Worm (Caenorhabditis elegans) whole organism, young adult: Measurements from ENCODE around the gene ltd-1.
A peak's percentile ranks its signal among the peaks of the same experiment; 100 is the strongest.

ENCODE experiments used
- B0336.3 ChIP-seq: fragments of 200-800 bp; sonication (Bioruptor generic); IDR thresholded peaks from 2 replicates; pipeline ENCODE4 v1.3.6; 2022; ENCODE audit warnings: missing genetic modification characterization, missing compliant biosample characterization
- C06A6.2 ChIP-seq: fragments of 200-800 bp; sonication (Bioruptor generic); conservative IDR thresholded peaks from 2 replicates; pipeline ENCODE4 v1.3.6; 2022; ENCODE audit warnings: missing genetic modification characterization, missing compliant biosample characterization
- F10E7.11 ChIP-seq: sonication (generic microtip); optimal IDR thresholded peaks from 2 replicates; lab custom pipeline; 2017; ENCODE audit warnings: mild to moderate bottlenecking, missing genetic modification characterization, moderate library complexity, missing compliant biosample characterization
- F37B4.10 ChIP-seq: fragments of 200-800 bp; sonication (Bioruptor generic); IDR thresholded peaks from 2 replicates; pipeline ENCODE4 v1.3.6; 2022; ENCODE audit warnings: missing genetic modification characterization, missing compliant biosample characterization
- F39B2.1 ChIP-seq: fragments of 200-800 bp; sonication (Bioruptor generic); IDR thresholded peaks from 2 replicates; pipeline ENCODE4 v1.3.6; 2022; ENCODE audit warnings: missing genetic modification reagents, missing genetic modification characterization, missing compliant biosample characterization
- T07F8.4 ChIP-seq: sonication (generic microtip); optimal IDR thresholded peaks from 2 replicates; lab custom pipeline; 2016; ENCODE audit warnings: mild to moderate bottlenecking, missing genetic modification characterization, moderate library complexity, missing compliant biosample characterization
- T26A5.8 ChIP-seq: sonication (generic microtip); optimal IDR thresholded peaks from 2 replicates; lab custom pipeline; 2016; ENCODE audit warnings: missing genetic modification characterization, missing compliant biosample characterization
- Y53G8AR.9 ChIP-seq: fragments of 200-800 bp; sonication (Bioruptor generic); conservative IDR thresholded peaks from 2 replicates; pipeline ENCODE4 v1.3.6; 2022; ENCODE audit warnings: missing genetic modification reagents, missing genetic modification characterization, missing compliant biosample characterization
- Y56A3A.18 ChIP-seq: fragments of 200-800 bp; sonication (Bioruptor generic); IDR thresholded peaks from 2 replicates; pipeline ENCODE4 v1.3.6; 2022; ENCODE audit warnings: missing genetic modification reagents, missing genetic modification characterization, missing compliant biosample characterization
- Y67H2A.10 ChIP-seq: fragments of 200-800 bp; sonication (Bioruptor generic); conservative IDR thresholded peaks from 2 replicates; pipeline ENCODE4 v1.3.6; 2022; ENCODE audit warnings: missing genetic modification reagents, missing genetic modification characterization, missing compliant biosample characterization
- Y79H2A.3 ChIP-seq: fragments of 200-800 bp; sonication (Bioruptor generic); conservative IDR thresholded peaks from 2 replicates; pipeline ENCODE4 v1.3.6; 2022; ENCODE audit warnings: missing genetic modification reagents, missing genetic modification characterization, missing compliant biosample characterization
- akir-1 ChIP-seq: fragments of 200-800 bp; sonication (Bioruptor generic); optimal IDR thresholded peaks from 2 replicates; lab custom pipeline; 2018; ENCODE audit warnings: mild to moderate bottlenecking, missing genetic modification characterization, moderate library complexity, missing compliant biosample characterization
- aptf-3 ChIP-seq: fragments of 200-800 bp; sonication (Bioruptor generic); IDR thresholded peaks from 2 replicates; pipeline ENCODE4 v1.3.6; 2022; ENCODE audit warnings: missing genetic modification characterization, missing compliant biosample characterization
- atf-7 ChIP-seq: sonication (generic microtip); optimal IDR thresholded peaks from 2 replicates; lab custom pipeline; 2017; ENCODE audit warnings: mild to moderate bottlenecking, missing genetic modification characterization, missing compliant biosample characterization
- athp-1 ChIP-seq: sonication (generic microtip); optimal IDR thresholded peaks from 2 replicates; lab custom pipeline; 2017; ENCODE audit warnings: mild to moderate bottlenecking, missing genetic modification characterization, missing compliant biosample characterization
- attf-3 ChIP-seq: fragments of 200-800 bp; sonication (Bioruptor generic); conservative IDR thresholded peaks from 2 replicates; pipeline ENCODE4 v1.3.6; 2022; ENCODE audit warnings: missing genetic modification reagents, missing genetic modification characterization, missing compliant biosample characterization
- attf-5 ChIP-seq: fragments of 200-800 bp; sonication (Bioruptor generic); optimal IDR thresholded peaks from 2 replicates; lab custom pipeline; 2018; ENCODE audit warnings: mild to moderate bottlenecking, missing genetic modification characterization, missing compliant biosample characterization
- attf-6 ChIP-seq: fragments of 200-800 bp; sonication (Bioruptor generic); IDR thresholded peaks from 2 replicates; pipeline ENCODE4 v1.3.6; 2022; ENCODE audit warnings: missing genetic modification reagents, missing genetic modification characterization, missing compliant biosample characterization
- bed-1 ChIP-seq: fragments of 200-800 bp; sonication (Bioruptor generic); IDR thresholded peaks from 2 replicates; pipeline ENCODE4 v1.3.6; 2022; ENCODE audit warnings: missing genetic modification reagents, missing genetic modification characterization, missing compliant biosample characterization
- ceh-40 ChIP-seq: fragments of 200-800 bp; sonication (Bioruptor generic); IDR thresholded peaks from 2 replicates; pipeline ENCODE4 v1.3.6; 2022; ENCODE audit warnings: missing genetic modification characterization, missing compliant biosample characterization
- dox-1 ChIP-seq: fragments of 200-800 bp; sonication (Bioruptor generic); IDR thresholded peaks from 2 replicates; pipeline ENCODE4 v1.3.6; 2022; ENCODE audit warnings: missing genetic modification reagents, missing genetic modification characterization, missing compliant biosample characterization
- dpl-1 ChIP-seq: fragments of 150-350 bp; optimal IDR thresholded peaks from 2 replicates; lab custom pipeline; 2014; ENCODE audit warnings: missing biosample characterization, missing genetic modification reagents, missing genetic modification characterization
- efl-1 ChIP-seq: fragments of 150-350 bp; optimal IDR thresholded peaks from 2 replicates; lab custom pipeline; 2014; ENCODE audit warnings: missing biosample characterization, missing genetic modification reagents, missing genetic modification characterization
- ets-4 ChIP-seq: fragments of 200-800 bp; sonication (Bioruptor generic); optimal IDR thresholded peaks from 2 replicates; lab custom pipeline; 2018; ENCODE audit warnings: mild to moderate bottlenecking, missing genetic modification characterization, missing compliant biosample characterization
- gei-17 ChIP-seq: fragments of 200-800 bp; sonication (Bioruptor generic); optimal IDR thresholded peaks from 2 replicates; lab custom pipeline; 2018; ENCODE audit warnings: mild to moderate bottlenecking, missing genetic modification characterization, missing compliant biosample characterization
- him-1 ChIP-seq: sonication (generic microtip); optimal IDR thresholded peaks from 2 replicates; lab custom pipeline; 2016; ENCODE audit warnings: missing genotype, missing genetic modification reagents, missing genetic modification characterization, missing compliant biosample characterization
- hmg-1.2 ChIP-seq: fragments of 200-800 bp; sonication (Bioruptor generic); IDR thresholded peaks from 2 replicates; pipeline ENCODE4 v1.3.6; 2022; ENCODE audit warnings: missing genetic modification reagents, missing genetic modification characterization, missing compliant biosample characterization
- hsf-1 ChIP-seq: fragments of 200-800 bp; sonication (Bioruptor generic); IDR thresholded peaks from 2 replicates; pipeline ENCODE4 v1.3.6; 2022; ENCODE audit warnings: missing genetic modification reagents, missing genetic modification characterization, missing compliant biosample characterization
- lag-1 ChIP-seq: fragments of 200-800 bp; sonication (Bioruptor generic); IDR thresholded peaks from 2 replicates; pipeline ENCODE4 v1.3.6; 2022; ENCODE audit warnings: missing genetic modification reagents, missing genetic modification characterization, missing compliant biosample characterization
- lin-40 ChIP-seq: sonication (generic microtip); optimal IDR thresholded peaks from 2 replicates; lab custom pipeline; 2016; ENCODE audit warnings: missing genetic modification characterization, mild to moderate bottlenecking, missing compliant biosample characterization, missing genotype, missing genetic modification reagents
- lin-54 ChIP-seq: fragments of 200-800 bp; sonication (Bioruptor generic); optimal IDR thresholded peaks from 2 replicates; lab custom pipeline; 2018; ENCODE audit warnings: mild to moderate bottlenecking, missing genetic modification characterization, missing compliant biosample characterization
- lsy-27 ChIP-seq: sonication (generic microtip); optimal IDR thresholded peaks from 2 replicates; lab custom pipeline; 2017; ENCODE audit warnings: missing genetic modification characterization, mild to moderate bottlenecking, missing compliant biosample characterization, antibody characterized with exemption, missing genotype, borderline replicate concordance; ENCODE audit not compliant: insufficient read depth
- madf-10 ChIP-seq: sonication (generic microtip); optimal IDR thresholded peaks from 2 replicates; lab custom pipeline; 2016; ENCODE audit warnings: mild to moderate bottlenecking, missing genetic modification characterization, missing compliant biosample characterization
- madf-3 ChIP-seq: fragments of 200-800 bp; sonication (Bioruptor generic); IDR thresholded peaks from 2 replicates; pipeline ENCODE4 v1.3.6; 2022; ENCODE audit warnings: missing genetic modification reagents, missing genetic modification characterization, missing compliant biosample characterization
- madf-8 ChIP-seq: fragments of 200-800 bp; sonication (Bioruptor generic); conservative IDR thresholded peaks from 2 replicates; pipeline ENCODE4 v1.3.6; 2022; ENCODE audit warnings: missing genetic modification reagents, missing genetic modification characterization, missing compliant biosample characterization
- mcd-1 ChIP-seq: fragments of 200-800 bp; sonication (Bioruptor generic); IDR thresholded peaks from 2 replicates; pipeline ENCODE4 v1.3.6; 2022; ENCODE audit warnings: missing genetic modification reagents, missing genetic modification characterization, missing compliant biosample characterization
- nfya-2 ChIP-seq: fragments of 200-800 bp; sonication (Bioruptor generic); IDR thresholded peaks from 2 replicates; pipeline ENCODE4 v1.3.6; 2022; ENCODE audit warnings: missing genetic modification reagents, missing genetic modification characterization, missing compliant biosample characterization
- nhr-179 ChIP-seq: sonication (generic microtip); optimal IDR thresholded peaks from 2 replicates; lab custom pipeline; 2016; ENCODE audit warnings: mild to moderate bottlenecking, missing genetic modification characterization, missing compliant biosample characterization
- nhr-90 ChIP-seq: sonication (generic microtip); optimal IDR thresholded peaks from 2 replicates; lab custom pipeline; 2016; ENCODE audit warnings: missing genotype, mild to moderate bottlenecking, missing genetic modification characterization, missing compliant biosample characterization
- repo-1 ChIP-seq: sonication (generic microtip); optimal IDR thresholded peaks from 2 replicates; lab custom pipeline; 2017; ENCODE audit warnings: mild to moderate bottlenecking, missing genetic modification characterization, missing compliant biosample characterization
- rpc-1 ChIP-seq, 2 experiments: fragments of 150-350 bp in 1 of 2; sonication (generic microtip) in 1 of 2; optimal IDR thresholded peaks; 2 replicates each; lab custom pipeline; 2014 to 2018; ENCODE audit warnings: missing biosample characterization in 1 of 2, missing genetic modification characterization in 1 of 2, missing genetic modification reagents in 1 of 2, missing genotype in 1 of 2
- sea-2 ChIP-seq: fragments of 200-800 bp; sonication (Bioruptor generic); IDR thresholded peaks from 2 replicates; pipeline ENCODE4 v1.3.6; 2022; ENCODE audit warnings: missing genetic modification characterization, missing compliant biosample characterization
- snpc-1.1 ChIP-seq: sonication (generic microtip); optimal IDR thresholded peaks from 2 replicates; lab custom pipeline; 2017; ENCODE audit warnings: missing genetic modification characterization, mild to moderate bottlenecking, missing compliant biosample characterization, antibody characterized with exemption, moderate library complexity, missing genotype, missing genetic modification reagents; ENCODE audit not compliant: insufficient read depth
- snpc-1.3 ChIP-seq: sonication (generic microtip); optimal IDR thresholded peaks from 2 replicates; lab custom pipeline; 2017; ENCODE audit warnings: missing genetic modification characterization, mild to moderate bottlenecking, missing compliant biosample characterization, antibody characterized with exemption, moderate library complexity, missing genotype, missing genetic modification reagents; ENCODE audit not compliant: insufficient read depth
- xnd-1 ChIP-seq: sonication (generic microtip); optimal IDR thresholded peaks from 2 replicates; lab custom pipeline; 2016; ENCODE audit warnings: missing genotype, missing genetic modification reagents, missing genetic modification characterization, missing compliant biosample characterization
- ztf-22 ChIP-seq: fragments of 200-800 bp; sonication (Bioruptor generic); optimal IDR thresholded peaks from 2 replicates; lab custom pipeline; 2018; ENCODE audit warnings: mild to moderate bottlenecking, missing genetic modification characterization, moderate library complexity, missing compliant biosample characterization
- ztf-28 ChIP-seq: fragments of 200-800 bp; sonication (Bioruptor generic); IDR thresholded peaks from 2 replicates; pipeline ENCODE4 v1.3.6; 2022; ENCODE audit warnings: missing genetic modification reagents, missing genetic modification characterization, missing compliant biosample characterization

The ltd-1 gene

DNA sequence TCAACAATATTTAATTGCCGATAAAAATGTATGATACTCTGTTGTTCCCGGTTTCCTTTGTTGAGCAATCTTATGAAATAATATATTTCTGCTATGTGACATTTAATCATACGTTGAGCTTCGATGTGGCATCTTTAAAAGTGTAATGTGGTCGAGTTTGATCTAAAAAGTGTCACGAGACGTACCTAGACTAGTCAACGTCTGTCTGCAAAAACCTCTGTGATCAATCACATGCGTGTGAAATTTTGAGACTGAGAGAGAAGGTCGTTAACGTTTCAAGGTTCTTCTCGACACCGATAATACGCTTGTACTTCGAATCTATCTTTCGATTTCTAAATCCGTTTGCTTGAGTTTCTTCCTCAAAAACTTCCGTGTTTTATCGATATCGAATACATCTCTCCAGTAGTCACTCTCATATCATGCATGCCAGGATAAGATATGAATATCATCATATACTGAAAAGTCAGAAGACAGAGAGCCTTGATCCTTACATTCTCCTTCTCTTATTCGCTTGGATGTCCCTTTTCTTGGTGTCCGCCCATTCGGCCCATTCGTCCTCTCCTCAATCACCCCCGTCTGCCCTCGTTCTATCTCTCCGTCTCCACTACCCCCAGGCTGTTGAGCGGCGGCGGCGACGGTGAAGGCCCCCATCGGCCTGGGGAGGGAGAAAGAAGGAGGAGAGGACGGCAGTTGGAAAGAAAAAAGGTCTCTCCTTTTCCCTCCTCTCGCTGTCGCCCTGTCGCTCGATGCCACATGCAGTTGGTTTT lies 35.9 kb upstream of the ltd-1 start (continued):
- TF ChIP-seq madf-8 (no peak), Y53G8AR.9 (no peak), athp-1 (tag; lab: Kevin White, UChicago) (no peak), lin-40 (tag; lab: Kevin White, UChicago) (no peak), ceh-40 (peak; percentile 55; the same call in 1 of the 2 replicates), xnd-1 (tag; lab: Kevin White, UChicago) (no peak), attf-3 (GFP tag; lab: Robert Waterston, UW) (no peak), madf-10 (peak; percentile 6), hmg-1.2 (GFP tag; lab: Robert Waterston, UW) (0 out of 2 replicates have a peak, but pooled peaks have one; percentile 10), attf-5 (GFP tag; lab: Kevin White, UChicago) (peak; percentile 36), mcd-1 (peak; percentile 38; the same call in 1 of the 2 replicates), madf-3 (GFP tag; lab: Robert Waterston, UW) (no peak), F10E7.11 (tag; lab: Kevin White, UChicago) (no peak), snpc-1.1 (tag; lab: Kevin White, UChicago) (no peak), T26A5.8 (tag; lab: Kevin White, UChicago) (no peak), snpc-1.3 (tag; lab: Kevin White, UChicago) (no peak), F37B4.10 (GFP tag; lab: Robert Waterston, UW) (0 out of 2 replicates have a peak, but pooled peaks have one; percentile 28), him-1 (tag; lab: Kevin White, UChicago) (no peak), F39B2.1 (GFP tag; lab: Robert Waterston, UW) (no peak), sea-2 (GFP tag; lab: Robert Waterston, UW) (no peak), rpc-1 (optimal IDR thresholded peaks at IDR 0.05; lab: Kevin White, UChicago) (no peak), rpc-1 (tag; optimal IDR thresholded peaks at IDR 0.05; lab: Kevin White, UChicago) (no peak), nhr-179 (tag; lab: Kevin White, UChicago) (no peak), hsf-1 (GFP tag; lab: Robert Waterston, UW) (no peak), ztf-28 (GFP tag; lab: Robert Waterston, UW) (no peak), efl-1 (GFP tag; lab: Kevin White, UChicago) (no peak), Y56A3A.18 (GFP tag; lab: Robert Waterston, UW) (no peak), Y67H2A.10 (GFP tag; lab: Robert Waterston, UW) (no peak), B0336.3 (GFP tag; lab: Robert Waterston, UW) (no peak), ztf-22 (GFP tag; lab: Kevin White, UChicago) (no peak), nhr-90 (no peak), atf-7 (tag; lab: Kevin White, UChicago) (no peak), nfya-2 (GFP tag; lab: Robert Waterston, UW) (no peak), akir-1 (GFP tag; lab: Kevin White, UChicago) (no peak), repo-1 (tag; lab: Kevin White, UChicago) (peak; percentile 28), dpl-1 (GFP tag; lab: Kevin White, UChicago) (no peak), ets-4 (GFP tag; lab: Kevin White, UChicago) (no peak), dox-1 (GFP tag; lab: Robert Waterston, UW) (peak; percentile 65), lsy-27 (tag; lab: Kevin White, UChicago) (no peak), bed-1 (no peak), lin-54 (GFP tag; lab: Kevin White, UChicago) (peak; percentile 6), C06A6.2 (GFP tag; lab: Robert Waterston, UW) (no peak), gei-17 (GFP tag; lab: Kevin White, UChicago) (no peak), lag-1 (GFP tag; lab: Robert Waterston, UW) (no peak), attf-6 (GFP tag; lab: Robert Waterston, UW) (no peak), Y79H2A.3 (no peak), aptf-3 (GFP tag; lab: Robert Waterston, UW) (0 out of 2 replicates have a peak, but pooled peaks have one; percentile 40), T07F8.4 (tag; lab: Kevin White, UChicago) (no peak)
